Worm (Caenorhabditis elegans) whole organism, early embryonic: ENCODE measurements around the gene oac-8.

Source experiments
- B0310.2 ChIP-seq: sonication (generic microtip); optimal IDR thresholded peaks from 2 replicates; lab custom pipeline; 2016; ENCODE audit warnings: mild to moderate bottlenecking, missing genetic modification characterization, missing compliant biosample characterization
- F13C5.2 ChIP-seq: sonication (generic microtip); optimal IDR thresholded peaks from 2 replicates; lab custom pipeline; 2017; ENCODE audit warnings: mild to moderate bottlenecking, missing genetic modification characterization, inconsistent platforms, missing compliant biosample characterization
- aly-1 ChIP-seq: sonication (generic microtip); optimal IDR thresholded peaks from 2 replicates; lab custom pipeline; 2016; ENCODE audit warnings: missing genetic modification characterization, missing compliant biosample characterization
- ama-1 ChIP-seq: fragments of 150-350 bp; optimal IDR thresholded peaks from 2 replicates; lab custom pipeline; 2014
- ceh-13 ChIP-seq: fragments of 200-800 bp; sonication (Bioruptor generic); optimal IDR thresholded peaks from 2 replicates; lab custom pipeline; 2018; ENCODE audit warnings: mild to moderate bottlenecking, missing genetic modification characterization, missing compliant biosample characterization
- ceh-36 ChIP-seq: sonication (generic microtip); optimal IDR thresholded peaks from 2 replicates; lab custom pipeline; 2016; ENCODE audit warnings: missing genetic modification characterization, inconsistent platforms, missing compliant biosample characterization
- ets-7 ChIP-seq: sonication (generic microtip); optimal IDR thresholded peaks from 2 replicates; lab custom pipeline; 2016; ENCODE audit warnings: missing genotype, missing genetic modification characterization, missing compliant biosample characterization
- flt-1 ChIP-seq: fragments of 200-800 bp; sonication (Bioruptor generic); IDR thresholded peaks from 2 replicates; pipeline ENCODE4 v1.3.6; 2022; ENCODE audit warnings: missing genetic modification characterization, missing compliant biosample characterization
- hmbx-1 ChIP-seq: sonication (generic microtip); optimal IDR thresholded peaks from 2 replicates; lab custom pipeline; 2016; ENCODE audit warnings: mild to moderate bottlenecking, missing genetic modification characterization, missing compliant biosample characterization
- hmg-4 ChIP-seq: fragments of 200-800 bp; sonication (Bioruptor generic); optimal IDR thresholded peaks from 2 replicates; lab custom pipeline; 2018; ENCODE audit warnings: mild to moderate bottlenecking, missing genetic modification characterization, missing compliant biosample characterization
- hnd-1 ChIP-seq: sonication (generic microtip); optimal IDR thresholded peaks from 2 replicates; lab custom pipeline; 2016; ENCODE audit warnings: missing genetic modification characterization, missing compliant biosample characterization
- pes-1 ChIP-seq: fragments of 200-800 bp; sonication (Bioruptor generic); IDR thresholded peaks from 2 replicates; pipeline ENCODE4 v1.3.6; 2022; ENCODE audit warnings: missing genetic modification reagents, missing genetic modification characterization, missing compliant biosample characterization
- scrt-1 ChIP-seq: fragments of 200-800 bp; sonication (Bioruptor generic); IDR thresholded peaks from 2 replicates; pipeline ENCODE4 v1.3.6; 2022; ENCODE audit warnings: missing genetic modification characterization, missing compliant biosample characterization
- sea-1 ChIP-seq: fragments of 200-800 bp; sonication (Bioruptor generic); conservative IDR thresholded peaks from 2 replicates; pipeline ENCODE4 v1.3.6; 2022; ENCODE audit warnings: missing genetic modification characterization, missing compliant biosample characterization
- tbx-11 ChIP-seq: fragments of 200-800 bp; sonication (Bioruptor generic); IDR thresholded peaks from 2 replicates; pipeline ENCODE4 v1.3.6; 2022; ENCODE audit warnings: missing genetic modification characterization, missing compliant biosample characterization
- tbx-37 ChIP-seq: fragments of 200-800 bp; sonication (Bioruptor generic); conservative IDR thresholded peaks from 2 replicates; pipeline ENCODE4 v1.3.6; 2022; ENCODE audit warnings: missing genetic modification reagents, missing genetic modification characterization, missing compliant biosample characterization
- tra-4 ChIP-seq: sonication (generic microtip); optimal IDR thresholded peaks from 2 replicates; lab custom pipeline; 2017; ENCODE audit warnings: missing genetic modification characterization, missing compliant biosample characterization

oac-8 gene

ce11 chrIV:10558415-10558814 lies 25.9 kb upstream of the oac-8 start, which contains the start of gene zim-3:
TSS of gene zim-3 (plus strand) at chrIV:10558715.
- no peak for TF ChIP-seq tbx-11 (GFP tag; lab: Robert Waterston, UW)
- TF ChIP-seq B0310.2 (tag; lab: Kevin White, UChicago) = no peak
- no peak for TF ChIP-seq aly-1 (tag; lab: Kevin White, UChicago)
- TF ChIP-seq tbx-37 (GFP tag; lab: Robert Waterston, UW) = no peak
- no peak for TF ChIP-seq scrt-1 (GFP tag; lab: Robert Waterston, UW)
- no peak for TF ChIP-seq hmbx-1 (tag; lab: Kevin White, UChicago)
- TF ChIP-seq F13C5.2 = no peak
- TF ChIP-seq flt-1 (GFP tag; lab: Robert Waterston, UW) = no peak
- TF ChIP-seq ceh-36 = no peak
- no peak for TF ChIP-seq ets-7 (tag; lab: Kevin White, UChicago)
- no peak for TF ChIP-seq ceh-13

ce11 chrIV:10561605-10562004 lies 22.7 kb upstream of the oac-8 start, which contains the start of gene him-8:
TSS of gene him-8 (plus strand) at chrIV:10561905.
- TF ChIP-seq flt-1 (GFP tag; lab: Robert Waterston, UW) (no peak), sea-1 (GFP tag; lab: Robert Waterston, UW) (no peak), hmbx-1 (tag; lab: Kevin White, UChicago) (no peak), ets-7 (tag; lab: Kevin White, UChicago) (no peak), F13C5.2 (no peak), aly-1 (tag; lab: Kevin White, UChicago) (no peak), ceh-13 (no peak), B0310.2 (tag; lab: Kevin White, UChicago) (no peak), ceh-36 (no peak), hmg-4 (GFP tag; lab: Kevin White, UChicago) (no peak), ama-1 (lab: Kevin White, UChicago) (no peak), tra-4 (no peak)

ce11 chrIV:10564613-10565012 lies 19.7 kb upstream of the oac-8 start:
- no peak for TF ChIP-seq sea-1 (GFP tag; lab: Robert Waterston, UW)
- no peak for TF ChIP-seq scrt-1 (GFP tag; lab: Robert Waterston, UW)
- no peak for TF ChIP-seq hmg-4 (GFP tag; lab: Kevin White, UChicago)
- no peak for TF ChIP-seq ceh-13
- TF ChIP-seq ama-1 (lab: Kevin White, UChicago) = no peak
- no peak for TF ChIP-seq F13C5.2
- no peak for TF ChIP-seq aly-1 (tag; lab: Kevin White, UChicago)
- no peak for TF ChIP-seq ets-7 (tag; lab: Kevin White, UChicago)
- no peak for TF ChIP-seq B0310.2 (tag; lab: Kevin White, UChicago)
- no peak for TF ChIP-seq flt-1 (GFP tag; lab: Robert Waterston, UW)
- TF ChIP-seq hnd-1 = no peak
- TF ChIP-seq ceh-36 = no peak
- no peak for TF ChIP-seq tbx-11 (GFP tag; lab: Robert Waterston, UW)
- TF ChIP-seq pes-1 = no peak
- no peak for TF ChIP-seq hmbx-1 (tag; lab: Kevin White, UChicago)
- no peak for TF ChIP-seq tbx-37 (GFP tag; lab: Robert Waterston, UW)
- TF ChIP-seq tra-4 = no peak

ce11 chrIV:10565282-10565681 lies 19.1 kb upstream of the oac-8 start:
- TF ChIP-seq pes-1 = no peak
- no peak for TF ChIP-seq ets-7 (tag; lab: Kevin White, UChicago)
- TF ChIP-seq tra-4 = no peak

- TF ChIP-seq ceh-13 (no peak), tbx-37 (GFP tag; lab: Robert Waterston, UW) (no peak), scrt-1 (GFP tag; lab: Robert Waterston, UW) (no peak), flt-1 (GFP tag; lab: Robert Waterston, UW) (no peak), ets-7 (tag; lab: Kevin White, UChicago) (no peak), hmbx-1 (tag; lab: Kevin White, UChicago) (no peak), pes-1 (no peak), tbx-11 (GFP tag; lab: Robert Waterston, UW) (no peak), aly-1 (tag; lab: Kevin White, UChicago) (no peak)
Measured at ce11 chrIV:10567822-10568221, 16.5 kb upstream of the oac-8 start.

- no peak for TF ChIP-seq aly-1 (tag; lab: Kevin White, UChicago)
- no peak for TF ChIP-seq hnd-1
- TF ChIP-seq sea-1 (GFP tag; lab: Robert Waterston, UW) = no peak
- no peak for TF ChIP-seq B0310.2 (tag; lab: Kevin White, UChicago)
- TF ChIP-seq pes-1 = no peak
- TF ChIP-seq ceh-13 = no peak
- TF ChIP-seq tbx-11 (GFP tag; lab: Robert Waterston, UW) = no peak
- TF ChIP-seq hmbx-1 (tag; lab: Kevin White, UChicago) = no peak
- no peak for TF ChIP-seq hmg-4 (GFP tag; lab: Kevin White, UChicago)
- TF ChIP-seq flt-1 (GFP tag; lab: Robert Waterston, UW) = no peak
- no peak for TF ChIP-seq tra-4
- TF ChIP-seq ceh-36 = no peak
- no peak for TF ChIP-seq scrt-1 (GFP tag; lab: Robert Waterston, UW)
- TF ChIP-seq F13C5.2 = no peak
Measured at ce11 chrIV:10570065-10570464, 14.3 kb upstream of the oac-8 start.

ce11 chrIV:10571020-10571419 lies 13.3 kb upstream of the oac-8 start:
- TF ChIP-seq ceh-36 (no peak), ets-7 (tag; lab: Kevin White, UChicago) (no peak), ama-1 (lab: Kevin White, UChicago) (no peak), hmg-4 (GFP tag; lab: Kevin White, UChicago) (no peak), tbx-37 (GFP tag; lab: Robert Waterston, UW) (no peak), flt-1 (GFP tag; lab: Robert Waterston, UW) (no peak), tbx-11 (GFP tag; lab: Robert Waterston, UW) (no peak), F13C5.2 (no peak), scrt-1 (GFP tag; lab: Robert Waterston, UW) (no peak), sea-1 (GFP tag; lab: Robert Waterston, UW) (no peak)

ce11 chrIV:10573471-10573870 lies 10.9 kb upstream of the oac-8 start:
- TF ChIP-seq ceh-36 = no peak
- TF ChIP-seq pes-1 = no peak
- TF ChIP-seq tbx-11 (GFP tag; lab: Robert Waterston, UW) = no peak
- no peak for TF ChIP-seq hmg-4 (GFP tag; lab: Kevin White, UChicago)
- no peak for TF ChIP-seq ceh-13
- TF ChIP-seq ama-1 (lab: Kevin White, UChicago) = no peak
- TF ChIP-seq scrt-1 (GFP tag; lab: Robert Waterston, UW) = no peak
- TF ChIP-seq hmbx-1 (tag; lab: Kevin White, UChicago) = no peak
- no peak for TF ChIP-seq hnd-1
- TF ChIP-seq ets-7 (tag; lab: Kevin White, UChicago) = no peak
- no peak for TF ChIP-seq flt-1 (GFP tag; lab: Robert Waterston, UW)
- no peak for TF ChIP-seq B0310.2 (tag; lab: Kevin White, UChicago)
- no peak for TF ChIP-seq F13C5.2
- no peak for TF ChIP-seq aly-1 (tag; lab: Kevin White, UChicago)
